Worm (Caenorhabditis elegans) whole organism, L4/young adult: ENCODE measurements around the gene R05F9.9.

Source experiments
- W03F9.2 ChIP-seq: fragments of 150-350 bp; optimal IDR thresholded peaks from 2 replicates; lab custom pipeline; 2014; ENCODE audit warnings: missing biosample characterization, missing genetic modification characterization
- dao-5 ChIP-seq: sonication (generic microtip); optimal IDR thresholded peaks from 2 replicates; lab custom pipeline; 2016; ENCODE audit warnings: missing genotype, missing genetic modification characterization, moderate library complexity, missing compliant biosample characterization
- him-1 ChIP-seq: sonication (generic microtip); optimal IDR thresholded peaks from 2 replicates; lab custom pipeline; 2016; ENCODE audit warnings: missing genotype, missing genetic modification reagents, missing genetic modification characterization, missing compliant biosample characterization

DNA sequence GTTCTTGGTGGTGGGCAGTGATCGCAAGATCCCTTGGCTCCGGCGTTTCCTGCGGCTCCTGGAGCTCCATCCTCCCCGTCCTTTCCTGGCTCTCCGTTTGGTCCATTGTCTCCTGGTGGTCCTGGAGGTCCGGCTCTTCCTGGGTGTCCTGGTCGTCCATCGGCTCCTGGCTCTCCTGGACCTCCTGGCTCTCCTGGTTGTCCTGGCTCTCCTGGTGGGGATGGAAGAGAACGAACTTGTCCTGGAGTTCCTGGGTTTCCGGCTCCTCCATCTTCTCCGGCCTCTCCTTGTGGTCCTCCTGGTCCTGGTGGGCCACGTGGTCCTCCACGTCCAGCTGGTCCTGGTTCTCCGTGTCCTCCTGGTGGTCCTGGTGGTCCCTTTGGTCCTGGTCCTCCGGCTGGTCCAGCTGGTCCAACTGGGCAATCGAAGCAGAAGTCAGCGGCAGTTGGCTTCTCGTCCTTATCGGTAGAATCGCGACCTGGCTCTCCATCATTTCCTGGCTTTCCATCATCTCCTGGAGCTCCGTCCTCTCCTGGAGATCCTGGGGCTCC is 32.0 kb downstream of the R05F9.9 start:
- TF ChIP-seq dao-5: no peak
- no peak for TF ChIP-seq him-1 (tag; lab: Kevin White, UChicago)
- no peak for TF ChIP-seq W03F9.2 (tag; lab: Kevin White, UChicago)
